Worm (Caenorhabditis elegans): ENCODE data around the gene col-141.

DNA sequence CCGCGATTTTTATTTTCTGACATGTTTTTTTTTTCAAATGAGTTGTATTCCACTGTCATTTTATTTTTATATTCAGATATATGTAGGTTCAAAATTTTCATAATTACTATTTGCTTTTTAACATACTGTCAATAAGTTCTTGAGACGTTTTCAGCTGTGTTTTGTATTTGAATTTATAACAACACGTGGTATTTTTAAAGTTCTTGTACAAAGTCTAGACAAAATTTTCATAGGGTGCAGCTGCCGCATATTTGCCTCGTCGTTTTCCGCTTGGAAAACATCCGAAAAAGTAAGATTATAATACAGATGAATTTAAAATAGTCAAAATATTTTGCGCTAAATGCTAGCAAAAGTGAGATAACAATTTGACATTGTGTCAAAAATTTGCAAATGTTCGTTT lies 718 bp upstream of the col-141 start, which contains the start of gene dmsr-15:
- no peak for TF ChIP-seq unc-62 (GFP tag; optimal IDR thresholded peaks at IDR 0.05)
- TF ChIP-seq nhr-120 (GFP tag; IDR thresholded peaks at IDR 0.05), result no peak
- TF ChIP-seq ets-4 (GFP tag; optimal IDR thresholded peaks at IDR 0.05), result no peak
- TF ChIP-seq repo-1 (tag; optimal IDR thresholded peaks at IDR 0.05), result no peak
- TF ChIP-seq sea-2 (GFP tag; IDR thresholded peaks at IDR 0.05), result no peak
